Worm (Caenorhabditis elegans): ENCODE results near the gene M162.15.

The M162.15 gene

DNA sequence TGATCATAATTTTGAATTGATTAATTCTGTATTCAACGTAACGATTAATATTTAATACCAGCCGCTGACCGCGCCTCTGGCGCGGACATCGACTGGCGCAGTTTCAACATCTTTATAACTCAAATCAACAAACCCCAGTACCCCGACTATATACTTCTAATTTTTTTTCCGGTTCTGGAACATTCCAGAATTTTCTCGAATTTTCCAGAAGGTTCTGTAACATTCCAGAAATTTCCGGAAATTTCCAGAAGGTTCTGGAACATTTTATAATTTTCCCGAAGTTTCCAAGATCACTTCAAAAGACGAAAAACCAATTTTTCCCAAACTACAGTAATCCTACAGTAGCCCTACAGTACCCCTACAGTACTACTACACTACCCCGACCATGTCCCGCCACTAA, 7.7 kb upstream of the M162.15 start:
- no peak for TF ChIP-seq med-1 (GFP tag; optimal IDR thresholded peaks at IDR 0.05; ENCODE audit: insufficient read depth)
- no peak for TF ChIP-seq ref-1 (GFP tag; conservative IDR thresholded peaks at IDR 0.05)
- no peak for TF ChIP-seq klf-2 (GFP tag; conservative IDR thresholded peaks at IDR 0.05)
- TF ChIP-seq ztf-29 (GFP tag; IDR thresholded peaks at IDR 0.05) = no peak
- no peak for TF ChIP-seq T22C8.4 (GFP tag; IDR thresholded peaks at IDR 0.05)
- no peak for TF ChIP-seq flt-1 (GFP tag; IDR thresholded peaks at IDR 0.05)
- no peak for TF ChIP-seq ztf-23 (GFP tag; IDR thresholded peaks at IDR 0.05)
- TF ChIP-seq cog-1 (tag; optimal IDR thresholded peaks at IDR 0.05) = no peak
- TF ChIP-seq tab-1 (GFP tag; IDR thresholded peaks at IDR 0.05) = no peak

ce11 chrV:19778608-19779007, 7.0 kb upstream of the M162.15 start, which contains the start of gene fbxa-194:
Gene fbxa-194 (minus strand): TSS chrV:19778708.
- TF ChIP-seq ztf-23 (GFP tag; IDR thresholded peaks at IDR 0.05) (no peak), tab-1 (GFP tag; IDR thresholded peaks at IDR 0.05) (no peak), T22C8.4 (GFP tag; IDR thresholded peaks at IDR 0.05) (no peak), flt-1 (GFP tag; IDR thresholded peaks at IDR 0.05) (no peak)

DNA sequence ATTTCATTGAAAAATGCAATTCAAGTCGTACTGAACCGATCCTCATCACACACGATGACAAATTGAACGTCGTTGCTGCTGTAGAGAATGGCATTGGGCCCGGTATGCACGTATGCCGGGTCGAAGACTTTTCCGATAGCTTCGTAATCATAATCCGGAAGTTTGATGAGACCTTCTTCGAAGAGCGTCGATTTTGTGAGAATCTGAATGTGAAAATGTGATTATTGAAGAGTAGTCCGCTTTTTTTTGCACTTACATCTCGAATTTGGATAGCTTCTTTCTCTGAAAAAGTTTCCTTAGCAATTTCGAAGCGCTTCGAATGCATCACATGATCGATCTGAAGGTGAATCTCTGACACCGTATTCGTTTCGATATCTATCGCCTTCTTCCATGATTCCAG, 5.7 kb upstream of the M162.15 start, which contains the start of gene fbxa-118:
Gene fbxa-118 (minus strand): TSS at position 101 of the 400 bp plus-strand sequence.
- TF ChIP-seq flt-1 (GFP tag; IDR thresholded peaks at IDR 0.05) (no peak), ztf-29 (GFP tag; IDR thresholded peaks at IDR 0.05) (no peak), ztf-23 (GFP tag; IDR thresholded peaks at IDR 0.05) (no peak), tab-1 (GFP tag; IDR thresholded peaks at IDR 0.05) (no peak), klf-2 (GFP tag; conservative IDR thresholded peaks at IDR 0.05) (no peak), cog-1 (tag; optimal IDR thresholded peaks at IDR 0.05) (no peak), med-1 (GFP tag; optimal IDR thresholded peaks at IDR 0.05; ENCODE audit: insufficient read depth) (no peak), ref-1 (GFP tag; conservative IDR thresholded peaks at IDR 0.05) (no peak), T22C8.4 (GFP tag; IDR thresholded peaks at IDR 0.05) (no peak)

- TF ChIP-seq klf-2 (GFP tag; conservative IDR thresholded peaks at IDR 0.05) (no peak), med-1 (GFP tag; optimal IDR thresholded peaks at IDR 0.05; ENCODE audit: insufficient read depth) (no peak), T22C8.4 (GFP tag; IDR thresholded peaks at IDR 0.05) (no peak), tab-1 (GFP tag; IDR thresholded peaks at IDR 0.05) (no peak), cog-1 (tag; optimal IDR thresholded peaks at IDR 0.05) (no peak), ref-1 (GFP tag; conservative IDR thresholded peaks at IDR 0.05) (no peak)
Measured at ce11 chrV:19767719-19768118, 3.8 kb downstream of the M162.15 start.

DNA sequence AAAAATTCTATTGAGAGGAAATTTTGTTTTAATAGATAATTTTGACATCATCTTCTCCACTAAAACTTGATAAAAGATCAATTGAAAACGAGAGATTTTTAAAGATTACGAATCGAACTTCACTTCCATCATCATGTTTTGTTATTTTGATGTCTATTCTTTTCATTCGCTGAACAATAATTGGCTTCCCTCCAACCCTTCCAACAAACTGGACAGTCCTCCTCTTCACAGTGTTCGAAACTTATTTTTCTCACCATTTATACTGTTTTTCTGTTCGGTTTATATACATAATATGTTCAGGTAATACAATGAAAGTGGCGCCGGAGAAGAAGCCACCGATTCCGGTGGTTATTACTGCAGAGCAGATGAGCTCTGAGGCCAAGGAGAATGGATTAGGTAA, 10.8 kb downstream of the M162.15 start, which contains the start of gene M162.5:
Gene M162.5 (plus strand): TSS at position 301 of the 400 bp plus-strand sequence.
- TF ChIP-seq med-1 (GFP tag; optimal IDR thresholded peaks at IDR 0.05; ENCODE audit: insufficient read depth) (no peak), ztf-29 (GFP tag; IDR thresholded peaks at IDR 0.05) (no peak), ztf-23 (GFP tag; IDR thresholded peaks at IDR 0.05) (no peak), tab-1 (GFP tag; IDR thresholded peaks at IDR 0.05) (no peak), flt-1 (GFP tag; IDR thresholded peaks at IDR 0.05) (no peak), klf-2 (GFP tag; conservative IDR thresholded peaks at IDR 0.05) (no peak), ref-1 (GFP tag; conservative IDR thresholded peaks at IDR 0.05) (no peak), T22C8.4 (GFP tag; IDR thresholded peaks at IDR 0.05) (no peak), cog-1 (tag; optimal IDR thresholded peaks at IDR 0.05) (no peak)

DNA sequence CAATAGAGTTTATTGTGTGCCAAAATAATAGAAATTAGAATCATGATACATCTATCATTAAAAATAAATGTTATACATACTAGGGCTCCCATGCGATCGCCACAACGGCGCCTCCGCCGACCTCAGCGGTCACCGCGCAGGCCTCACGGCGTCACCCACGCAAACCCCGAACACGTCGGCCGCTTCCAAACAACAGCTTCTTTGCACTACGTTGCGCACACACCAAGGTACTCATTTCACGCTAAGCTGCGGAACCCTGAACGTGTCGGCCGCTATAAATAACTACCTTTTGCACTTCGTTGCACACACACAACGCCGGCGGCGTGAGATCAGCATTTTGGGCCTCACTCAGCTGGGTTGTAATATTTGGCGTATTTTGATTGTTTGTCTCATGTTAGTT, 12.3 kb downstream of the M162.15 start:
- TF ChIP-seq med-1 (GFP tag; optimal IDR thresholded peaks at IDR 0.05; ENCODE audit: insufficient read depth) (no peak), flt-1 (GFP tag; IDR thresholded peaks at IDR 0.05) (no peak), ref-1 (GFP tag; conservative IDR thresholded peaks at IDR 0.05) (no peak), ztf-29 (GFP tag; IDR thresholded peaks at IDR 0.05) (no peak), T22C8.4 (GFP tag; IDR thresholded peaks at IDR 0.05) (no peak), ztf-23 (GFP tag; IDR thresholded peaks at IDR 0.05) (no peak), cog-1 (tag; optimal IDR thresholded peaks at IDR 0.05) (no peak), klf-2 (GFP tag; conservative IDR thresholded peaks at IDR 0.05) (no peak), tab-1 (GFP tag; IDR thresholded peaks at IDR 0.05) (no peak)

DNA sequence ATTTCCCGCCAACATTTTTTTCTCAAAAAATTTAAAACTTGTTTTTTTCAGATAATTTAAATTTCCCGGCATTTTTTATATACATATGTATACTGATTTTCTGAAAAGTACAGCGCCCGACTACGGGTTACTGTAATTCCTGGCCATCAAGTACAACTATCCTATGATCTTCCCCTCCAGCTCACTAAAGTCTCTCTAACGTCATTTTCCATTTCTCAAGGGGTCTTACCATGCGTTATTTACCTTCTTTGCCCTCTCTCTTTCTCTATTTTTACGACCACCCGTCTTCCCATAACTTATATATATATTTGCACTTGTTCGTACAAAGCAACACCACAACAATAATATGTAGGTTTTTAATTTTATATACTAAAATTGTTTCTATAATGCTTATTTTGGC, 15.3 kb downstream of the M162.15 start, which contains the start of gene W04E12.9:
Gene W04E12.9 (plus strand): TSS at position 301 of the 400 bp plus-strand sequence.
- TF ChIP-seq med-1 (GFP tag; optimal IDR thresholded peaks at IDR 0.05; ENCODE audit: insufficient read depth) (no peak), ztf-23 (GFP tag; IDR thresholded peaks at IDR 0.05) (no peak), flt-1 (GFP tag; IDR thresholded peaks at IDR 0.05) (no peak), tab-1 (GFP tag; IDR thresholded peaks at IDR 0.05) (no peak), ztf-29 (GFP tag; IDR thresholded peaks at IDR 0.05) (no peak)

ce11 chrV:19755260-19755659, 16.3 kb downstream of the M162.15 start, which contains the start of gene clec-50:
Gene clec-50 (minus strand): TSS chrV:19755368.
- no peak for TF ChIP-seq klf-2 (GFP tag; conservative IDR thresholded peaks at IDR 0.05)
- TF ChIP-seq cog-1 (tag; optimal IDR thresholded peaks at IDR 0.05) = no peak
- TF ChIP-seq T22C8.4 (GFP tag; IDR thresholded peaks at IDR 0.05) = no peak
- no peak for TF ChIP-seq ztf-29 (GFP tag; IDR thresholded peaks at IDR 0.05)
- no peak for TF ChIP-seq ztf-23 (GFP tag; IDR thresholded peaks at IDR 0.05)
- no peak for TF ChIP-seq ref-1 (GFP tag; conservative IDR thresholded peaks at IDR 0.05)

- no peak for TF ChIP-seq klf-2 (GFP tag; conservative IDR thresholded peaks at IDR 0.05)
- TF ChIP-seq cog-1 (tag; optimal IDR thresholded peaks at IDR 0.05) = no peak
- TF ChIP-seq T22C8.4 (GFP tag; IDR thresholded peaks at IDR 0.05) = no peak
- TF ChIP-seq ztf-29 (GFP tag; IDR thresholded peaks at IDR 0.05) = no peak
- no peak for TF ChIP-seq flt-1 (GFP tag; IDR thresholded peaks at IDR 0.05)
- TF ChIP-seq med-1 (GFP tag; optimal IDR thresholded peaks at IDR 0.05; ENCODE audit: insufficient read depth) = no peak
- no peak for TF ChIP-seq tab-1 (GFP tag; IDR thresholded peaks at IDR 0.05)
- no peak for TF ChIP-seq ref-1 (GFP tag; conservative IDR thresholded peaks at IDR 0.05)
- TF ChIP-seq ztf-23 (GFP tag; IDR thresholded peaks at IDR 0.05) = no peak
Measured at ce11 chrV:19754331-19754730, 17.2 kb downstream of the M162.15 start.

- TF ChIP-seq med-1 (GFP tag; optimal IDR thresholded peaks at IDR 0.05; ENCODE audit: insufficient read depth) (no peak), flt-1 (GFP tag; IDR thresholded peaks at IDR 0.05) (no peak), klf-2 (GFP tag; conservative IDR thresholded peaks at IDR 0.05) (no peak), ztf-29 (GFP tag; IDR thresholded peaks at IDR 0.05) (no peak), ref-1 (GFP tag; conservative IDR thresholded peaks at IDR 0.05) (no peak), cog-1 (tag; optimal IDR thresholded peaks at IDR 0.05) (no peak), T22C8.4 (GFP tag; IDR thresholded peaks at IDR 0.05) (no peak), ztf-23 (GFP tag; IDR thresholded peaks at IDR 0.05) (no peak), tab-1 (GFP tag; IDR thresholded peaks at IDR 0.05) (no peak)
Measured at ce11 chrV:19752879-19753278, 18.7 kb downstream of the M162.15 start.
